Worm (Caenorhabditis elegans) whole organism, L3 larva: ENCODE measurements around the gene EGAP5.1.

ENCODE experiments used
- R02D3.7 ChIP-seq: fragments of 150-350 bp; optimal IDR thresholded peaks from 2 replicates; lab custom pipeline; 2014; ENCODE audit warnings: missing biosample characterization, missing genetic modification characterization
- ZK546.5 ChIP-seq: sonication (generic microtip); optimal IDR thresholded peaks from 2 replicates; lab custom pipeline; 2017; ENCODE audit warnings: missing biosample characterization, missing genetic modification characterization
- ama-1 ChIP-seq: fragments of 150-350 bp; optimal IDR thresholded peaks from 2 replicates; lab custom pipeline; 2018
- ceh-16 ChIP-seq: sonication (generic microtip); optimal IDR thresholded peaks from 2 replicates; lab custom pipeline; 2017; ENCODE audit warnings: missing biosample characterization, missing genetic modification characterization
- ceh-28 ChIP-seq: fragments of 150-350 bp; optimal IDR thresholded peaks from 2 replicates; lab custom pipeline; 2014; ENCODE audit warnings: missing biosample characterization, missing genetic modification reagents, missing genetic modification characterization
- elt-1 ChIP-seq: fragments of 150-350 bp; optimal IDR thresholded peaks from 2 replicates; lab custom pipeline; 2014; ENCODE audit warnings: missing biosample characterization, missing genetic modification characterization
- elt-2 ChIP-seq: sonication (generic microtip); optimal IDR thresholded peaks from 2 replicates; lab custom pipeline; 2016; ENCODE audit warnings: missing genetic modification reagents, mild to moderate bottlenecking, missing genetic modification characterization, missing compliant biosample characterization
- elt-3 ChIP-seq, 3 experiments: fragments of 150-350 bp in 1 of 3; sonication (generic microtip) in 2 of 3; optimal IDR thresholded peaks; 2 replicates in 2 of 3; 4 replicates in 1 of 3; lab custom pipeline; 2014 to 2017; ENCODE audit warnings: missing biosample characterization in 3 of 3, missing genetic modification characterization in 3 of 3
- eor-1 ChIP-seq, 2 experiments: fragments of 150-350 bp; optimal IDR thresholded peaks; 2 replicates each; lab custom pipeline; 2014 to 2018; ENCODE audit warnings: missing biosample characterization in 2 of 2, missing genetic modification characterization in 2 of 2
- fkh-10 ChIP-seq: sonication (generic microtip); optimal IDR thresholded peaks from 2 replicates; lab custom pipeline; 2017; ENCODE audit warnings: missing biosample characterization, missing genetic modification reagents, missing genetic modification characterization
- fos-1 ChIP-seq: fragments of 150-350 bp; optimal IDR thresholded peaks from 2 replicates; lab custom pipeline; 2014; ENCODE audit warnings: missing biosample characterization, missing genetic modification characterization
- jun-1 ChIP-seq: fragments of 150-350 bp; optimal IDR thresholded peaks from 2 replicates; lab custom pipeline; 2014; ENCODE audit warnings: missing biosample characterization, missing genetic modification reagents, missing genetic modification characterization
- lin-15B ChIP-seq: fragments of 150-350 bp; optimal IDR thresholded peaks from 2 replicates; lab custom pipeline; 2014; ENCODE audit warnings: missing biosample characterization, missing genetic modification characterization
- lin-39 ChIP-seq: fragments of 150-350 bp; optimal IDR thresholded peaks from 2 replicates; lab custom pipeline; 2018; ENCODE audit warnings: missing biosample characterization, missing genetic modification reagents, missing genetic modification characterization
- lsy-12 ChIP-seq: sonication (generic microtip); optimal IDR thresholded peaks from 2 replicates; lab custom pipeline; 2016; ENCODE audit warnings: mild to moderate bottlenecking, missing genetic modification characterization, missing compliant biosample characterization
- mdl-1 ChIP-seq: fragments of 150-350 bp; optimal IDR thresholded peaks from 2 replicates; lab custom pipeline; 2014; ENCODE audit warnings: missing biosample characterization, missing genetic modification characterization
- mml-1 ChIP-seq: fragments of 150-350 bp; sonication (generic microtip); optimal IDR thresholded peaks from 3 replicates; lab custom pipeline; 2014; ENCODE audit warnings: missing biosample characterization, missing genetic modification characterization
- nfya-1 ChIP-seq: sonication (generic microtip); optimal IDR thresholded peaks from 2 replicates; lab custom pipeline; 2017; ENCODE audit warnings: missing genetic modification characterization, mild to moderate bottlenecking, missing compliant biosample characterization, antibody characterized with exemption, moderate library complexity; ENCODE audit not compliant: insufficient read depth
- nhr-23 ChIP-seq: fragments of 150-350 bp; optimal IDR thresholded peaks from 2 replicates; lab custom pipeline; 2014; ENCODE audit warnings: missing biosample characterization, missing genetic modification reagents, missing genetic modification characterization
- nhr-25 ChIP-seq: sonication (generic microtip); optimal IDR thresholded peaks from 2 replicates; lab custom pipeline; 2017; ENCODE audit warnings: missing biosample characterization, missing genetic modification characterization
- nhr-28 ChIP-seq: fragments of 150-350 bp; optimal IDR thresholded peaks from 2 replicates; lab custom pipeline; 2014; ENCODE audit warnings: missing biosample characterization, missing genetic modification characterization
- nhr-43 ChIP-seq: sonication (generic microtip); optimal IDR thresholded peaks from 2 replicates; lab custom pipeline; 2016; ENCODE audit warnings: mild to moderate bottlenecking, missing genetic modification characterization, missing compliant biosample characterization; ENCODE audit not compliant: poor library complexity, severe bottlenecking
- nhr-67 ChIP-seq: fragments of 150-350 bp; optimal IDR thresholded peaks from 2 replicates; lab custom pipeline; 2014; ENCODE audit warnings: missing biosample characterization, missing genetic modification characterization
- pha-4 ChIP-seq: fragments of 150-350 bp; optimal IDR thresholded peaks from 2 replicates; lab custom pipeline; 2014; ENCODE audit warnings: missing biosample characterization, missing genetic modification reagents, missing genetic modification characterization
- pqm-1 ChIP-seq: fragments of 150-350 bp; optimal IDR thresholded peaks from 2 replicates; lab custom pipeline; 2017; ENCODE audit warnings: missing biosample characterization, missing genetic modification characterization, inconsistent platforms
- skn-1 ChIP-seq: fragments of 150-350 bp; optimal IDR thresholded peaks from 2 replicates; lab custom pipeline; 2014; ENCODE audit warnings: missing biosample characterization, missing genetic modification characterization
- tbx-2 ChIP-seq: sonication (generic microtip); optimal IDR thresholded peaks from 2 replicates; lab custom pipeline; 2016; ENCODE audit warnings: mild to moderate bottlenecking, missing genetic modification characterization, missing compliant biosample characterization
- unc-39 ChIP-seq: sonication (generic microtip); optimal IDR thresholded peaks from 4 replicates; lab custom pipeline; 2017; ENCODE audit warnings: missing biosample characterization, missing genetic modification characterization
- unc-62 ChIP-seq: fragments of 150-350 bp; sonication (generic microtip); optimal IDR thresholded peaks from 4 replicates; lab custom pipeline; 2014; ENCODE audit warnings: missing biosample characterization, missing genetic modification reagents, missing genetic modification characterization
- zag-1 ChIP-seq: fragments of 150-350 bp; optimal IDR thresholded peaks from 2 replicates; lab custom pipeline; 2014; ENCODE audit warnings: missing biosample characterization, missing genetic modification characterization
- ztf-11 ChIP-seq: fragments of 150-350 bp; optimal IDR thresholded peaks from 2 replicates; lab custom pipeline; 2014; ENCODE audit warnings: missing biosample characterization, missing genetic modification characterization
- ztf-4 ChIP-seq: fragments of 150-350 bp; optimal IDR thresholded peaks from 2 replicates; lab custom pipeline; 2014; ENCODE audit warnings: missing biosample characterization, missing genetic modification characterization

EGAP5.1 gene

DNA sequence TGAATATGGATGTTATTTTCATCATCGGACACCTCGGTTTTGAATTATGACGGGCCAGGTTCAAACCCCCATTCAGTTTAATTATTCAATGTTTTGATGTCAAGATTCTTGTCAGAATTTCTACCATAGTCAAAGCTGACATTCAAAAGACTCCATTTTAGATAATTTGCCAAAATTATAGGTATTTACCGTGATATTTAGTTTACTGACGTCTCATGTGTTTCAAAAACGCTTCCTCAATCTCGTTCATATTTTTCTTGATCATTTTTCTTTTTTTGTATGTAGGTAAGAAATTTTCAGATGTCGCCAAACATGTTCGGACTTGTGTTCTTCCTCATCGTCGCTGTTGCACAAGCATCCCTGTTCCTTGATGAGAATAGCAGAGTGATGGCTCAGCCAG, at the start of gene EGAP5.1:
Gene EGAP5.1 (plus strand): TSS at position 301 of the 400 bp plus-strand sequence.
- no peak for TF ChIP-seq nhr-23
- TF ChIP-seq lin-39 (tag; lab: Kevin White, UChicago): no peak
- TF ChIP-seq ztf-11 (tag; lab: Kevin White, UChicago): no peak
- TF ChIP-seq elt-3 (tag; optimal IDR thresholded peaks at IDR 0.05; lab: Kevin White, UChicago): no peak
- TF ChIP-seq ztf-4 (tag; lab: Kevin White, UChicago): no peak
- no peak for TF ChIP-seq ceh-16 (tag; lab: Kevin White, UChicago)
- no peak for TF ChIP-seq ZK546.5
- no peak for TF ChIP-seq elt-2 (tag; lab: Kevin White, UChicago)
- no peak for TF ChIP-seq unc-39 (tag; lab: Kevin White, UChicago)
- TF ChIP-seq nfya-1: no peak
- TF ChIP-seq skn-1 (tag; lab: Kevin White, UChicago): no peak

DNA sequence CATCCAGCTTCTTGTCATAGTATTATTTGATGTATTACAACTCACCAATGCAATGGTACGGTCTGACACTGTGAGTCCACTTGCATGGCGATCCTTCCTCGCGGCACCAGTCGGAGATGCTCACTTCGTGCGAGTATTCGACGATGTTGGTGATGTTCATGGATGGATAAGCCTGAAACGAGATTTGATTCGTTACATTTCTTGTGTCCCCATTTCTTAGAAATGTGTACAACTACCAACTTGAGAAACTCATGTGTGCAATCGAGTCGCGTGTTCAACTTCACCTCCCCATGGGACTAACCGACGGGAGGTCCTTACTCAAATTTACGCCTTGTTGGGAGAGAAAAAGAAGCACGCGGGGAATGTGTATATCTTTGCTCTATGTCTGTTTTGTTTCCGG, 47.3 kb upstream of the EGAP5.1 start:
- TF ChIP-seq lin-39 (tag; lab: Kevin White, UChicago): peak; percentile 29
- no peak for TF ChIP-seq nhr-28

- no peak for TF ChIP-seq R02D3.7 (tag; lab: Kevin White, UChicago)
- TF ChIP-seq ama-1 (lab: Kevin White, UChicago): peak; percentile 31
- TF ChIP-seq, all 47 proteins: peak for 1
These were observed 46.7 kb upstream of the EGAP5.1 start for ce11 chrX:5116180-5116579.

DNA sequence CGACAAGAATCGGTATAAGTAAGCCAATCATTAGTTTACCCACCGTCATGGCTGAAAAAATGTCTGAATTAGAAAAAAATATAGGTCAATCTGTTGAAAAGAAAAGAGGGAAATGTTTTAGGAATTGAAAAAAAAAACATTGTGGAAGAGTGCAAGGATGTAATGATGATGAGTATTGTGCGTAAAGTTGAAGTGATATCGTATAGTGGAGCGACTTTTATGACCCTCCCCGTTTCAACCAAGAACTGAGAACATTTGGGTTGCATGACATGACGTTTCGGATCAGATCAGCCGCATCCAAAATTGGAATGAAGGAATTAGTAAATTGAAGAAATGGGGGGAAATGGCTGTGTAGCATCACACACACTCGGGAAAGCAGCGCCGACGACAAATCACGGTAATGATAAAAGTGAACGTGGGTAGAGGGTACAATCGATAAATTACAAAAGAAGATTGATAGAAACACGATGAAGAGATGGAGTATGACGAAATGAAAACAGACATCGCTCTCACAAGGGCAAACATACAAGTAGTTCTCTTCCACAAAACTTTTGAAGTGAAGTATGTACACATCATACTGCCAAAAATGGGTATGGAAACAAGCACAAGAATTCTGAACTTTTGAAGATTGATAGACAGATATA, 45.9 kb upstream of the EGAP5.1 start, which contains the start of gene apl-1:
Gene apl-1 (minus strand): TSS at position 51 of the 644 bp plus-strand sequence.
- TF ChIP-seq pha-4 (peak; percentile 46), ceh-16 (tag; lab: Kevin White, UChicago) (no peak), nhr-25 (tag; lab: Kevin White, UChicago) (peak; percentile 43), eor-1 (tag; optimal IDR thresholded peaks at IDR 0.05; lab: Kevin White, UChicago) (no peak), nhr-23 (peak; percentile 48), pqm-1 (tag; lab: Kevin White, UChicago) (no peak), lin-15B (tag; lab: Kevin White, UChicago) (no peak), nhr-67 (tag; lab: Kevin White, UChicago) (no peak), tbx-2 (no peak), ama-1 (lab: Kevin White, UChicago) (peak; percentile 15), elt-1 (tag; lab: Kevin White, UChicago) (no peak), ceh-28 (tag; lab: Kevin White, UChicago) (peak; percentile 28), unc-62 (GFP tag; lab: Kevin White, UChicago) (no peak), nfya-1 (peak; percentile 28)

- TF ChIP-seq zag-1 (tag; lab: Kevin White, UChicago) (no peak), fkh-10 (GFP tag; lab: Kevin White, UChicago) (peak; percentile 85)
These were observed 45.3 kb upstream of the EGAP5.1 start for ce11 chrX:5117571-5117970.

- TF ChIP-seq elt-2 (tag; lab: Kevin White, UChicago) (peak; percentile 28), nhr-23 (peak; percentile 77), unc-62 (GFP tag; lab: Kevin White, UChicago) (peak; percentile 50), lsy-12 (peak; percentile 39), ceh-28 (tag; lab: Kevin White, UChicago) (no peak), mml-1 (no peak), ama-1 (lab: Kevin White, UChicago) (peak; percentile 56), nhr-43 (tag; lab: Kevin White, UChicago) (peak; percentile 80), lin-39 (tag; lab: Kevin White, UChicago) (peak; percentile 28), pha-4 (peak; percentile 33), nhr-25 (tag; lab: Kevin White, UChicago) (peak; percentile 86), fos-1 (tag; lab: Kevin White, UChicago) (no peak), nfya-1 (peak; percentile 51), mdl-1 (tag; lab: Kevin White, UChicago) (peak; percentile 26), jun-1 (tag; lab: Kevin White, UChicago) (peak; percentile 44)
- TF ChIP-seq, all 47 proteins: peak for 12
These were observed 43.6 kb upstream of the EGAP5.1 start for ce11 chrX:5119246-5119645.
